Fruit fly (Drosophila melanogaster) whole organism, embryonic: ENCODE measurements around the gene CG15283.

ENCODE experiments used
- ATbp ChIP-seq: fragments of 200-800 bp; sonication (Bioruptor generic); optimal IDR thresholded peaks from 2 replicates; lab custom pipeline; 2017; ENCODE audit warnings: missing biosample characterization, mild to moderate bottlenecking, missing genetic modification characterization, missing genetic modification reagents
- Abd-B ChIP-seq: fragments of 200-800 bp; sonication (Bioruptor generic); optimal IDR thresholded peaks from 2 replicates; lab custom pipeline; 2018; ENCODE audit warnings: missing biosample characterization, mild to moderate bottlenecking, missing genetic modification characterization, moderate library complexity
- CG10431 ChIP-seq: fragments of 200-800 bp; sonication (Bioruptor generic); optimal IDR thresholded peaks from 3 replicates; lab custom pipeline; 2018; ENCODE audit warnings: missing biosample characterization, mild to moderate bottlenecking, missing genetic modification characterization
- CG10565 ChIP-seq: fragments of 200-800 bp; sonication (Bioruptor generic); optimal IDR thresholded peaks from 3 replicates; lab custom pipeline; 2016; ENCODE audit warnings: missing biosample characterization, mild to moderate bottlenecking, missing genetic modification characterization
- CG10654 ChIP-seq: fragments of 200-800 bp; sonication (Bioruptor generic); optimal IDR thresholded peaks from 2 replicates; lab custom pipeline; 2016; ENCODE audit warnings: missing biosample characterization, missing genetic modification characterization
- CG11247 ChIP-seq: fragments of 200-800 bp; sonication (Bioruptor generic); IDR thresholded peaks from 2 replicates; pipeline ENCODE4 v1.3.6; 2022; ENCODE audit warnings: missing biosample characterization, missing genetic modification characterization
- CG11398 ChIP-seq: fragments of 200-800 bp; sonication (Bioruptor generic); optimal IDR thresholded peaks from 2 replicates; lab custom pipeline; 2016; ENCODE audit warnings: missing biosample characterization, missing genetic modification characterization
- CG11723 ChIP-seq: fragments of 200-800 bp; sonication (Bioruptor generic); optimal IDR thresholded peaks from 2 replicates; lab custom pipeline; 2017; ENCODE audit warnings: missing biosample characterization, mild to moderate bottlenecking, missing genetic modification characterization
- CG1233 ChIP-seq: fragments of 200-800 bp; sonication (Bioruptor generic); optimal IDR thresholded peaks from 4 replicates; lab custom pipeline; 2018; ENCODE audit warnings: missing biosample characterization, mild to moderate bottlenecking, missing genetic modification characterization
- CG15479 ChIP-seq: fragments of 200-800 bp; sonication (Bioruptor generic); optimal IDR thresholded peaks from 3 replicates; lab custom pipeline; 2019; ENCODE audit warnings: missing biosample characterization, mild to moderate bottlenecking, missing genetic modification characterization, moderate library complexity
- CG17912 ChIP-seq: fragments of 200-800 bp; sonication (Bioruptor generic); optimal IDR thresholded peaks from 2 replicates; lab custom pipeline; 2018; ENCODE audit warnings: missing biosample characterization, mild to moderate bottlenecking, missing genetic modification characterization
- CG18599 ChIP-seq: fragments of 200-800 bp; sonication (Bioruptor generic); optimal IDR thresholded peaks from 3 replicates; lab custom pipeline; 2017; ENCODE audit warnings: missing biosample characterization, missing genetic modification characterization, mild to moderate bottlenecking, moderate library complexity, missing genetic modification reagents
- CG2889 ChIP-seq: fragments of 200-800 bp; sonication (Bioruptor generic); IDR thresholded peaks from 3 replicates; pipeline ENCODE4 v1.3.6; 2022; ENCODE audit warnings: missing biosample characterization, missing genetic modification characterization
- CG30020 ChIP-seq: fragments of 200-800 bp; optimal IDR thresholded peaks from 2 replicates; lab custom pipeline; 2019; ENCODE audit warnings: missing biosample characterization, mild to moderate bottlenecking, missing genetic modification characterization, moderate library complexity
- CG34224 ChIP-seq: fragments of 200-800 bp; sonication (Bioruptor generic); IDR thresholded peaks from 3 replicates; pipeline ENCODE4 v1.3.6; 2022; ENCODE audit warnings: missing biosample characterization, missing genetic modification characterization; ENCODE audit not compliant: partially characterized antibody
- CG3847 ChIP-seq: fragments of 200-800 bp; sonication (Bioruptor generic); IDR thresholded peaks from 2 replicates; pipeline ENCODE4 v1.3.6; 2022; ENCODE audit warnings: missing biosample characterization, missing genetic modification characterization
- CG4282 ChIP-seq: fragments of 200-800 bp; sonication (Bioruptor generic); optimal IDR thresholded peaks from 2 replicates; lab custom pipeline; 2016; ENCODE audit warnings: missing biosample characterization, missing genetic modification characterization
- CG4328 ChIP-seq: fragments of 200-800 bp; sonication (Bioruptor generic); optimal IDR thresholded peaks from 3 replicates; lab custom pipeline; 2017; ENCODE audit warnings: missing biosample characterization, missing genetic modification reagents, missing genetic modification characterization
- CG8944 ChIP-seq: fragments of 200-800 bp; sonication (Bioruptor generic); optimal IDR thresholded peaks from 3 replicates; lab custom pipeline; 2016; ENCODE audit warnings: missing biosample characterization, missing genetic modification characterization
- Eip74EF ChIP-seq, 2 experiments: fragments of 200-800 bp in 1 of 2; fragments of >200 bp in 1 of 2; sonication (Bioruptor generic) in 1 of 2; optimal IDR thresholded peaks; 2 replicates each; lab custom pipeline; 2017 to 2019; ENCODE audit warnings: missing biosample characterization in 2 of 2, missing genetic modification characterization in 2 of 2, mild to moderate bottlenecking in 1 of 2, moderate library complexity in 1 of 2
- Ets65A ChIP-seq: fragments of 200-800 bp; sonication (Bioruptor generic); peaks from one replicate; lab custom pipeline; 2016; ENCODE audit warnings: missing biosample characterization, missing genetic modification characterization
- Gsc ChIP-seq: fragments of 200-800 bp; sonication (Bioruptor generic); IDR thresholded peaks from 2 replicates; pipeline ENCODE4 v1.3.6; 2022; ENCODE audit warnings: missing biosample characterization, missing genetic modification characterization
- HHEX ChIP-seq: fragments of 200-800 bp; sonication (Bioruptor generic); optimal IDR thresholded peaks from 3 replicates; lab custom pipeline; 2017; ENCODE audit warnings: missing biosample characterization, mild to moderate bottlenecking, missing genetic modification characterization, missing genetic modification reagents
- Hr78 ChIP-seq, 2 experiments: fragments of 200-800 bp in 1 of 2; fragments of >200 bp in 1 of 2; sonication (Bioruptor generic) in 1 of 2; optimal IDR thresholded peaks; 2 replicates each; lab custom pipeline; 2017 to 2019; ENCODE audit warnings: missing biosample characterization in 2 of 2, missing genetic modification characterization in 2 of 2, mild to moderate bottlenecking in 1 of 2, moderate library complexity in 1 of 2
- Lhr ChIP-seq: fragments of 200-800 bp; sonication (Bioruptor generic); optimal IDR thresholded peaks from 3 replicates; lab custom pipeline; 2017; ENCODE audit warnings: mild to moderate bottlenecking, missing biosample characterization, missing genetic modification reagents, missing genetic modification characterization
- MTF-1 ChIP-seq: fragments of 200-800 bp; sonication (Bioruptor generic); optimal IDR thresholded peaks from 2 replicates; lab custom pipeline; 2018; ENCODE audit warnings: missing biosample characterization, mild to moderate bottlenecking, missing genetic modification characterization, borderline replicate concordance
- Meics ChIP-seq: fragments of 200-800 bp; sonication (Bioruptor generic); optimal IDR thresholded peaks from 2 replicates; lab custom pipeline; 2017; ENCODE audit warnings: missing biosample characterization, mild to moderate bottlenecking, missing genetic modification characterization
- NC2β ChIP-seq: fragments of 200-800 bp; sonication (Bioruptor generic); optimal IDR thresholded peaks from 2 replicates; lab custom pipeline; 2016; ENCODE audit warnings: missing biosample characterization, missing genetic modification characterization
- Opbp ChIP-seq: fragments of 200-800 bp; sonication (Bioruptor generic); IDR thresholded peaks from 3 replicates; pipeline ENCODE4 v1.3.6; 2022; ENCODE audit warnings: missing biosample characterization, missing genetic modification characterization; ENCODE audit not compliant: partially characterized antibody
- Sox102F ChIP-seq: fragments of 200-800 bp; sonication (Bioruptor generic); optimal IDR thresholded peaks from 2 replicates; lab custom pipeline; 2018; ENCODE audit warnings: missing biosample characterization, mild to moderate bottlenecking, missing genetic modification characterization, moderate library complexity
- Spps ChIP-seq: fragments of 200-800 bp; sonication (Bioruptor generic); optimal IDR thresholded peaks from 2 replicates; lab custom pipeline; 2018; ENCODE audit warnings: missing biosample characterization, mild to moderate bottlenecking, missing genetic modification characterization
- abd-A ChIP-seq: fragments of 200-800 bp; sonication (Bioruptor generic); optimal IDR thresholded peaks from 3 replicates; lab custom pipeline; 2019; ENCODE audit warnings: missing biosample characterization, mild to moderate bottlenecking, missing genetic modification characterization, moderate library complexity
- bigmax ChIP-seq: fragments of 200-800 bp; sonication (Bioruptor generic); optimal IDR thresholded peaks from 2 replicates; lab custom pipeline; 2018; ENCODE audit warnings: missing biosample characterization, mild to moderate bottlenecking, missing genetic modification characterization
- bsh ChIP-seq, 2 experiments: fragments of 200-800 bp; sonication (Bioruptor generic); optimal IDR thresholded peaks; 2 replicates each; lab custom pipeline; 2017 to 2018; ENCODE audit warnings: mild to moderate bottlenecking in 2 of 2, missing biosample characterization in 2 of 2, missing genetic modification characterization in 2 of 2, moderate library complexity in 1 of 2
- chn ChIP-seq: fragments of 200-800 bp; sonication (Bioruptor generic); optimal IDR thresholded peaks from 2 replicates; lab custom pipeline; 2016; ENCODE audit warnings: missing biosample characterization, missing genetic modification characterization
- corto ChIP-seq: fragments of 200-800 bp; sonication (Bioruptor generic); optimal IDR thresholded peaks from 2 replicates; lab custom pipeline; 2016; ENCODE audit warnings: missing biosample characterization, mild to moderate bottlenecking, missing genetic modification characterization, moderate library complexity
- fd96Cb ChIP-seq: fragments of 200-800 bp; sonication (Bioruptor generic); optimal IDR thresholded peaks from 2 replicates; lab custom pipeline; 2018; ENCODE audit warnings: missing biosample characterization, mild to moderate bottlenecking, missing genetic modification characterization, moderate library complexity
- ftz-f1 ChIP-seq: fragments of 200-800 bp; sonication (Bioruptor generic); optimal IDR thresholded peaks from 2 replicates; lab custom pipeline; 2016; ENCODE audit warnings: missing biosample characterization, missing genetic modification characterization
- gce ChIP-seq: fragments of 200-800 bp; sonication (Bioruptor generic); IDR thresholded peaks from 3 replicates; pipeline ENCODE4 v1.3.6; 2022; ENCODE audit warnings: missing biosample characterization, missing genetic modification characterization
- her ChIP-seq: fragments of 200-800 bp; sonication (Bioruptor generic); optimal IDR thresholded peaks from 2 replicates; lab custom pipeline; 2016; ENCODE audit warnings: missing biosample characterization, missing genetic modification characterization
- lbe ChIP-seq: fragments of 200-800 bp; sonication (Bioruptor generic); optimal IDR thresholded peaks from 2 replicates; lab custom pipeline; 2016; ENCODE audit warnings: missing biosample characterization, mild to moderate bottlenecking, missing genetic modification characterization
- lmd ChIP-seq: fragments of 200-800 bp; sonication (Bioruptor generic); IDR thresholded peaks from 2 replicates; pipeline ENCODE4 v1.3.6; 2022; ENCODE audit warnings: missing biosample characterization, missing genetic modification characterization
- nau ChIP-seq: fragments of 200-800 bp; sonication (Bioruptor generic); optimal IDR thresholded peaks from 3 replicates; lab custom pipeline; 2017; ENCODE audit warnings: missing biosample characterization, mild to moderate bottlenecking, missing genetic modification characterization, missing genetic modification reagents
- odd ChIP-seq: fragments of 200-800 bp; sonication (Bioruptor generic); optimal IDR thresholded peaks from 2 replicates; lab custom pipeline; 2017; ENCODE audit warnings: missing biosample characterization, mild to moderate bottlenecking, missing genetic modification characterization
- phol ChIP-seq: fragments of 200-800 bp; sonication (Bioruptor generic); optimal IDR thresholded peaks from 3 replicates; lab custom pipeline; 2018; ENCODE audit warnings: missing biosample characterization, mild to moderate bottlenecking, missing genetic modification characterization, moderate library complexity
- pita ChIP-seq: fragments of 200-800 bp; sonication (Bioruptor generic); optimal IDR thresholded peaks from 2 replicates; lab custom pipeline; 2017; ENCODE audit warnings: missing biosample characterization, mild to moderate bottlenecking, missing genetic modification characterization
- sens-2 ChIP-seq: fragments of 200-800 bp; sonication (Bioruptor generic); IDR thresholded peaks from 2 replicates; pipeline ENCODE4 v1.3.6; 2022; ENCODE audit warnings: missing biosample characterization, missing genetic modification characterization
- shn ChIP-seq: fragments of 200-800 bp; sonication (Bioruptor generic); optimal IDR thresholded peaks from 3 replicates; lab custom pipeline; 2016; ENCODE audit warnings: missing biosample characterization, missing genetic modification characterization

CG15283 gene

dm6 chr2L:14442144-14443038 is 8.3 kb downstream of the CG15283 start (continued):
- TF ChIP-seq CG1233 (GFP tag; lab: Kevin White, UChicago) (no peak), CG8944 (GFP tag; lab: Kevin White, UChicago) (no peak), Lhr (GFP tag; lab: Kevin White, UChicago) (no peak), Opbp (GFP tag; lab: Robert Waterston, UW) (no peak), CG10565 (GFP tag; lab: Kevin White, UChicago) (no peak), CG15479 (GFP tag; lab: Kevin White, UChicago) (no peak), CG10654 (no peak), odd (no peak), Meics (GFP tag; lab: Kevin White, UChicago) (no peak), phol (tag; lab: Kevin White, UChicago) (no peak), ftz-f1 (GFP tag; lab: Kevin White, UChicago) (no peak), abd-A (tag; lab: Kevin White, UChicago) (peak; percentile 38), shn (GFP tag; lab: Kevin White, UChicago) (no peak), chn (GFP tag; lab: Kevin White, UChicago) (no peak), lbe (GFP tag; lab: Kevin White, UChicago) (no peak), CG3847 (GFP tag; lab: Robert Waterston, UW) (no peak), CG4328 (GFP tag; lab: Kevin White, UChicago) (peak; percentile 9), CG11247 (GFP tag; lab: Robert Waterston, UW) (no peak), lmd (no peak), nau (GFP tag; lab: Kevin White, UChicago) (no peak), Ets65A (GFP tag; lab: Kevin White, UChicago) (no peak), Hr78 (GFP tag; optimal IDR thresholded peaks at IDR 0.05; lab: Kevin White, UChicago) (peak in 1 of 2 experiments; percentile 18), CG2889 (no peak), CG4282 (GFP tag; lab: Kevin White, UChicago) (no peak), CG11398 (no peak), gce (GFP tag; lab: Robert Waterston, UW) (no peak), Spps (tag; lab: Kevin White, UChicago) (no peak), CG11723 (GFP tag; lab: Kevin White, UChicago) (no peak), MTF-1 (GFP tag; lab: Kevin White, UChicago) (no peak), bigmax (no peak), ATbp (GFP tag; lab: Kevin White, UChicago) (no peak), CG10431 (peak; percentile 20), CG17912 (GFP tag; lab: Kevin White, UChicago) (no peak), bsh (GFP tag; optimal IDR thresholded peaks at IDR 0.05; lab: Kevin White, UChicago) (peak in 1 of 2 experiments; percentile 24), CG30020 (tag; lab: Kevin White, UChicago) (no peak), sens-2 (GFP tag; lab: Robert Waterston, UW) (no peak), corto (GFP tag; lab: Kevin White, UChicago) (no peak), HHEX (no peak), pita (GFP tag; lab: Kevin White, UChicago) (no peak), Sox102F (GFP tag; lab: Kevin White, UChicago) (peak; percentile 12), Abd-B (GFP tag; lab: Kevin White, UChicago) (peak; percentile 37), CG18599 (GFP tag; lab: Kevin White, UChicago) (no peak), her (GFP tag; lab: Kevin White, UChicago) (no peak), NC2β (GFP tag; lab: Kevin White, UChicago) (no peak), fd96Cb (tag; lab: Kevin White, UChicago) (peak; percentile 4), Eip74EF (GFP tag; optimal IDR thresholded peaks at IDR 0.05; lab: Kevin White, UChicago) (no peak), Gsc (no peak), CG34224 (no peak)
